Fruit fly (Drosophila melanogaster) S2 (cell line): ENCODE data around the gene CG5347.

Experiments used
- CG8478 ChIP-seq: fragments of >200 bp; optimal IDR thresholded peaks from 2 replicates; lab custom pipeline; 2018
- CTCF ChIP-seq, 2 experiments: fragments of >200 bp; optimal IDR thresholded peaks; 2 replicates each; lab custom pipeline; 2018

DNA sequence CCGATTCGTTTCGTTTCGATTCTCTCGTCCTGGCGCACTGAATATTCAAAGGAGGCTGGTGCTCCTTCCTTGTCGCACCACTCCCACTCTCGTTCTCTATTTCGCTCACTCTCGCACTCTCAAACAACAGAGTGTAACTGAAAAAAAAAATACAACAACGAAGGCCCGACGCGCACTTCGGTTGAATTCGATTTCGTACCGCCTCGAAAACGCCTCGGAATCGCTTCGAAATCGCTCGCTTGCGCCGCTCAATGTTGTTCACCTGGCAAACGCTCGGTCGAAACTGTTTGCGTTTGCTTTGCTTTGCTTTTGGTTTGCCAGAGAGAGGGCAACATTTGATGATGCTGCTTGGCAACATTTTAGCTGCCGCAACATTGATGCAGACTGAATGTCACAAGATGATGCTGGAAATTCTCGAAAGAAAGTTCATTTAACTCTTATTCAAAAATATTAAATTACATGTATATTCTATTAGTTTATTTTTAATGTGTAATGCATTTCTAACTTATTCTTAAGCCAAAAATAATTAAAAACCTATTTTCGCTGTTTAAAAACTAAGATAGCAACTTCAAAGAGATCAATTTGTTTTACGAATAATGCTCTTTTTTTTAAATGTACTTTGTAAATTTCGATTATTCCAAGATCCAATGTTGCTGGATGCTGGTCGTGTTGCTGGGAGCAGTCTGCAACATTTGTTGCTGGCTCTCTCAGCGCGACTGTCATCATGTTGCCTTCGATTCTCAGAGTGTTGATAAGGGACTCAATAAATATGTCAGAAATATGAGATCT, 27.3 kb upstream of the CG5347 start, which contains the start of gene NetB:
- TF ChIP-seq CTCF (optimal IDR thresholded peaks at IDR 0.05; lab: Kevin White, UChicago) (no peak), CG8478 (lab: Kevin White, UChicago) (no peak)
